Worm (Caenorhabditis elegans) whole organism, young adult: ENCODE results near the gene K02D10.3.

Experiments used
- C17E4.6 ChIP-seq: fragments of 200-800 bp; sonication (Bioruptor generic); IDR thresholded peaks from 2 replicates; pipeline ENCODE4 v1.3.6; 2022; ENCODE audit warnings: missing genetic modification reagents, missing genetic modification characterization, missing compliant biosample characterization
- D2030.7 ChIP-seq: fragments of 200-800 bp; sonication (Bioruptor generic); IDR thresholded peaks from 2 replicates; pipeline ENCODE4 v1.3.6; 2022; ENCODE audit warnings: missing genetic modification reagents, missing genetic modification characterization, missing compliant biosample characterization
- Y95B8A.8 ChIP-seq: fragments of 200-800 bp; sonication (Bioruptor generic); IDR thresholded peaks from 2 replicates; pipeline ENCODE4 v1.3.6; 2022; ENCODE audit warnings: missing genetic modification reagents, missing genetic modification characterization, missing compliant biosample characterization
- ZK185.1 ChIP-seq: sonication (generic microtip); optimal IDR thresholded peaks from 2 replicates; lab custom pipeline; 2016; ENCODE audit warnings: mild to moderate bottlenecking, missing genetic modification characterization, missing compliant biosample characterization; ENCODE audit not compliant: poor library complexity, severe bottlenecking
- akir-1 ChIP-seq: fragments of 200-800 bp; sonication (Bioruptor generic); optimal IDR thresholded peaks from 2 replicates; lab custom pipeline; 2018; ENCODE audit warnings: mild to moderate bottlenecking, missing genetic modification characterization, moderate library complexity, missing compliant biosample characterization
- ama-1 ChIP-seq, 3 experiments: fragments of 150-350 bp in 1 of 3; sonication (generic microtip) in 2 of 3; optimal IDR thresholded peaks; 2 replicates each; lab custom pipeline; 2014 to 2018; ENCODE audit warnings: missing biosample characterization in 2 of 3, missing genetic modification characterization in 2 of 3, missing genetic modification reagents in 2 of 3
- atf-7 ChIP-seq: sonication (generic microtip); optimal IDR thresholded peaks from 2 replicates; lab custom pipeline; 2017; ENCODE audit warnings: mild to moderate bottlenecking, missing genetic modification characterization, missing compliant biosample characterization
- attf-6 ChIP-seq: fragments of 200-800 bp; sonication (Bioruptor generic); IDR thresholded peaks from 2 replicates; pipeline ENCODE4 v1.3.6; 2022; ENCODE audit warnings: missing genetic modification reagents, missing genetic modification characterization, missing compliant biosample characterization
- bed-2 ChIP-seq: fragments of 200-800 bp; sonication (Bioruptor generic); IDR thresholded peaks from 2 replicates; pipeline ENCODE4 v1.3.6; 2022; ENCODE audit warnings: missing genetic modification reagents, missing genetic modification characterization, missing compliant biosample characterization
- cebp-1 ChIP-seq, 2 experiments: fragments of 200-800 bp in 1 of 2; sonication (Bioruptor generic) in 1 of 2; sonication (generic microtip) in 1 of 2; IDR thresholded peaks in 1 of 2; optimal IDR thresholded peaks in 1 of 2; 2 replicates each; pipeline versions ENCODE4 v1.3.6 to Lab custom; 2017 to 2022; ENCODE audit warnings: missing compliant biosample characterization in 2 of 2, missing genetic modification characterization in 2 of 2, mild to moderate bottlenecking in 1 of 2, missing genetic modification reagents in 1 of 2, moderate library complexity in 1 of 2
- ceh-100 ChIP-seq: fragments of 200-800 bp; sonication (Bioruptor generic); IDR thresholded peaks from 2 replicates; pipeline ENCODE4 v1.3.6; 2022; ENCODE audit warnings: missing genetic modification reagents, missing genetic modification characterization, missing compliant biosample characterization
- ceh-27 ChIP-seq: fragments of 200-800 bp; sonication (Bioruptor generic); optimal IDR thresholded peaks from 2 replicates; lab custom pipeline; 2018; ENCODE audit warnings: mild to moderate bottlenecking, missing genetic modification characterization, moderate library complexity, missing compliant biosample characterization
- dox-1 ChIP-seq: fragments of 200-800 bp; sonication (Bioruptor generic); IDR thresholded peaks from 2 replicates; pipeline ENCODE4 v1.3.6; 2022; ENCODE audit warnings: missing genetic modification reagents, missing genetic modification characterization, missing compliant biosample characterization
- dpl-1 ChIP-seq: fragments of 150-350 bp; optimal IDR thresholded peaks from 2 replicates; lab custom pipeline; 2014; ENCODE audit warnings: missing biosample characterization, missing genetic modification reagents, missing genetic modification characterization
- egl-18 ChIP-seq: fragments of 200-800 bp; sonication (Bioruptor generic); IDR thresholded peaks from 2 replicates; pipeline ENCODE4 v1.3.6; 2022; ENCODE audit warnings: missing genetic modification reagents, missing genetic modification characterization, missing compliant biosample characterization
- egl-44 ChIP-seq: fragments of 200-800 bp; sonication (Bioruptor generic); IDR thresholded peaks from 2 replicates; pipeline ENCODE4 v1.3.6; 2022; ENCODE audit warnings: missing genetic modification reagents, missing genetic modification characterization, missing compliant biosample characterization
- fkh-3 ChIP-seq: sonication (generic microtip); optimal IDR thresholded peaks from 2 replicates; lab custom pipeline; 2016; ENCODE audit warnings: mild to moderate bottlenecking, missing genetic modification characterization, missing compliant biosample characterization
- gei-17 ChIP-seq: fragments of 200-800 bp; sonication (Bioruptor generic); optimal IDR thresholded peaks from 2 replicates; lab custom pipeline; 2018; ENCODE audit warnings: mild to moderate bottlenecking, missing genetic modification characterization, missing compliant biosample characterization
- him-1 ChIP-seq: sonication (generic microtip); optimal IDR thresholded peaks from 2 replicates; lab custom pipeline; 2016; ENCODE audit warnings: missing genotype, missing genetic modification reagents, missing genetic modification characterization, missing compliant biosample characterization
- hlh-12 ChIP-seq: sonication (generic microtip); optimal IDR thresholded peaks from 2 replicates; lab custom pipeline; 2016; ENCODE audit warnings: missing genetic modification characterization, missing compliant biosample characterization
- hmg-20 ChIP-seq: fragments of 200-800 bp; sonication (Bioruptor generic); IDR thresholded peaks from 2 replicates; pipeline ENCODE4 v1.3.6; 2022; ENCODE audit warnings: missing genetic modification reagents, missing genetic modification characterization, missing compliant biosample characterization
- let-607 ChIP-seq, 2 experiments: fragments of 200-800 bp in 1 of 2; sonication (Bioruptor generic) in 1 of 2; sonication (generic microtip) in 1 of 2; optimal IDR thresholded peaks; 2 replicates each; lab custom pipeline; 2016 to 2018; ENCODE audit warnings: mild to moderate bottlenecking in 2 of 2, missing compliant biosample characterization in 2 of 2, missing genetic modification characterization in 2 of 2, moderate library complexity in 2 of 2, missing genotype in 1 of 2
- lin-26 ChIP-seq: fragments of 200-800 bp; sonication (Bioruptor generic); IDR thresholded peaks from 2 replicates; pipeline ENCODE4 v1.3.6; 2022; ENCODE audit warnings: missing genetic modification reagents, missing genetic modification characterization, missing compliant biosample characterization
- lir-1 ChIP-seq: fragments of 200-800 bp; sonication (Bioruptor generic); conservative IDR thresholded peaks from 2 replicates; pipeline ENCODE4 v1.3.6; 2022; ENCODE audit warnings: missing genetic modification reagents, missing genetic modification characterization, missing compliant biosample characterization
- lsl-1 ChIP-seq: fragments of 200-800 bp; sonication (Bioruptor generic); optimal IDR thresholded peaks from 2 replicates; lab custom pipeline; 2018; ENCODE audit warnings: mild to moderate bottlenecking, missing genetic modification characterization, moderate library complexity, missing compliant biosample characterization
- madf-10 ChIP-seq: sonication (generic microtip); optimal IDR thresholded peaks from 2 replicates; lab custom pipeline; 2016; ENCODE audit warnings: mild to moderate bottlenecking, missing genetic modification characterization, missing compliant biosample characterization
- mcd-1 ChIP-seq: fragments of 200-800 bp; sonication (Bioruptor generic); IDR thresholded peaks from 2 replicates; pipeline ENCODE4 v1.3.6; 2022; ENCODE audit warnings: missing genetic modification reagents, missing genetic modification characterization, missing compliant biosample characterization
- mxl-1 ChIP-seq: sonication (generic microtip); optimal IDR thresholded peaks from 2 replicates; lab custom pipeline; 2016; ENCODE audit warnings: missing genetic modification characterization, missing compliant biosample characterization
- nfya-1 ChIP-seq: sonication (generic microtip); optimal IDR thresholded peaks from 2 replicates; lab custom pipeline; 2017; ENCODE audit warnings: antibody characterized with exemption, missing compliant biosample characterization, missing genetic modification characterization, borderline replicate concordance; ENCODE audit not compliant: insufficient read depth
- nhr-179 ChIP-seq: sonication (generic microtip); optimal IDR thresholded peaks from 2 replicates; lab custom pipeline; 2016; ENCODE audit warnings: mild to moderate bottlenecking, missing genetic modification characterization, missing compliant biosample characterization
- nhr-80 ChIP-seq: sonication (generic microtip); optimal IDR thresholded peaks from 2 replicates; lab custom pipeline; 2016; ENCODE audit warnings: missing genetic modification characterization, missing compliant biosample characterization
- nhr-90 ChIP-seq: sonication (generic microtip); optimal IDR thresholded peaks from 2 replicates; lab custom pipeline; 2016; ENCODE audit warnings: missing genotype, mild to moderate bottlenecking, missing genetic modification characterization, missing compliant biosample characterization
- repo-1 ChIP-seq: sonication (generic microtip); optimal IDR thresholded peaks from 2 replicates; lab custom pipeline; 2017; ENCODE audit warnings: mild to moderate bottlenecking, missing genetic modification characterization, missing compliant biosample characterization
- sdz-38 ChIP-seq: sonication (generic microtip); optimal IDR thresholded peaks from 2 replicates; lab custom pipeline; 2016; ENCODE audit warnings: missing genotype, missing genetic modification characterization, missing compliant biosample characterization
- snpc-1.1 ChIP-seq: sonication (generic microtip); optimal IDR thresholded peaks from 2 replicates; lab custom pipeline; 2017; ENCODE audit warnings: missing genetic modification characterization, mild to moderate bottlenecking, missing compliant biosample characterization, antibody characterized with exemption, moderate library complexity, missing genotype, missing genetic modification reagents; ENCODE audit not compliant: insufficient read depth
- snpc-1.3 ChIP-seq: sonication (generic microtip); optimal IDR thresholded peaks from 2 replicates; lab custom pipeline; 2017; ENCODE audit warnings: missing genetic modification characterization, mild to moderate bottlenecking, missing compliant biosample characterization, antibody characterized with exemption, moderate library complexity, missing genotype, missing genetic modification reagents; ENCODE audit not compliant: insufficient read depth
- sptf-2 ChIP-seq: fragments of 200-800 bp; sonication (Bioruptor generic); optimal IDR thresholded peaks from 2 replicates; lab custom pipeline; 2018; ENCODE audit warnings: mild to moderate bottlenecking, missing genetic modification characterization, missing compliant biosample characterization
- tbp1 ChIP-seq: fragments of 200-800 bp; sonication (Bioruptor generic); optimal IDR thresholded peaks from 2 replicates; lab custom pipeline; 2018; ENCODE audit warnings: mild to moderate bottlenecking, missing genetic modification characterization, missing compliant biosample characterization
- tbx-9 ChIP-seq: sonication (generic microtip); optimal IDR thresholded peaks from 2 replicates; lab custom pipeline; 2016; ENCODE audit warnings: borderline replicate concordance, missing genetic modification characterization, inconsistent platforms, missing compliant biosample characterization
- tlf-1 ChIP-seq: fragments of 200-800 bp; sonication (Bioruptor generic); optimal IDR thresholded peaks from 2 replicates; lab custom pipeline; 2018; ENCODE audit warnings: mild to moderate bottlenecking, missing genetic modification characterization, missing compliant biosample characterization
- unc-130 ChIP-seq: sonication (generic microtip); optimal IDR thresholded peaks from 2 replicates; lab custom pipeline; 2016; ENCODE audit warnings: missing genetic modification reagents, missing genetic modification characterization, missing compliant biosample characterization
- unc-62 ChIP-seq: fragments of 150-350 bp; optimal IDR thresholded peaks from 2 replicates; lab custom pipeline; 2014; ENCODE audit warnings: missing biosample characterization, missing genetic modification reagents, missing genetic modification characterization
- xnd-1 ChIP-seq: sonication (generic microtip); optimal IDR thresholded peaks from 2 replicates; lab custom pipeline; 2016; ENCODE audit warnings: missing genotype, missing genetic modification reagents, missing genetic modification characterization, missing compliant biosample characterization
- zfh-2 ChIP-seq: fragments of 200-800 bp; sonication (Bioruptor generic); conservative IDR thresholded peaks from 2 replicates; pipeline ENCODE4 v1.3.6; 2022; ENCODE audit warnings: missing genetic modification reagents, missing genetic modification characterization, missing compliant biosample characterization
- ztf-28 ChIP-seq: fragments of 200-800 bp; sonication (Bioruptor generic); IDR thresholded peaks from 2 replicates; pipeline ENCODE4 v1.3.6; 2022; ENCODE audit warnings: missing genetic modification reagents, missing genetic modification characterization, missing compliant biosample characterization
- ztf-3 ChIP-seq: fragments of 200-800 bp; sonication (Bioruptor generic); optimal IDR thresholded peaks from 2 replicates; lab custom pipeline; 2018; ENCODE audit warnings: mild to moderate bottlenecking, missing genetic modification characterization, missing compliant biosample characterization
- ztf-6 ChIP-seq: fragments of 200-800 bp; sonication (Bioruptor generic); IDR thresholded peaks from 2 replicates; pipeline ENCODE4 v1.3.6; 2022; ENCODE audit warnings: missing genetic modification reagents, missing genetic modification characterization, missing compliant biosample characterization

Gene K02D10.3

ce11 chrIII:8734327-8734885 is 37.3 kb downstream of the K02D10.3 start (continued):
- no peak for TF ChIP-seq zfh-2 (GFP tag; lab: Robert Waterston, UW)
- TF ChIP-seq C17E4.6 (GFP tag; lab: Robert Waterston, UW), result no peak
- no peak for TF ChIP-seq snpc-1.3 (tag; lab: Kevin White, UChicago)
- no peak for TF ChIP-seq ceh-100
- TF ChIP-seq lsl-1, result no peak
- no peak for TF ChIP-seq xnd-1 (tag; lab: Kevin White, UChicago)
- no peak for TF ChIP-seq egl-44 (GFP tag; lab: Robert Waterston, UW)
- TF ChIP-seq dox-1 (GFP tag; lab: Robert Waterston, UW), result peak; percentile 47; the same call in 1 of the 2 replicates
- no peak for TF ChIP-seq ama-1 (optimal IDR thresholded peaks at IDR 0.05; lab: Kevin White, UChicago)
- no peak for TF ChIP-seq ama-1 (GFP tag; optimal IDR thresholded peaks at IDR 0.05; lab: Kevin White, UChicago)
- TF ChIP-seq D2030.7 (GFP tag; lab: Robert Waterston, UW), result no peak
- TF ChIP-seq hlh-12 (tag; lab: Kevin White, UChicago), result no peak
- no peak for TF ChIP-seq egl-18 (GFP tag; lab: Robert Waterston, UW)
- no peak for TF ChIP-seq dpl-1 (GFP tag; lab: Kevin White, UChicago)
- no peak for TF ChIP-seq tlf-1
- no peak for TF ChIP-seq tbp1 (GFP tag; lab: Kevin White, UChicago)
- peak; percentile 66 for TF ChIP-seq nhr-80 (tag; lab: Kevin White, UChicago)
- TF ChIP-seq akir-1 (GFP tag; lab: Kevin White, UChicago), result no peak
- TF ChIP-seq gei-17, result no peak
- TF ChIP-seq attf-6 (GFP tag; lab: Robert Waterston, UW), result no peak
- no peak for TF ChIP-seq atf-7
- TF ChIP-seq sdz-38, result no peak
- no peak for TF ChIP-seq nhr-90 (tag; lab: Kevin White, UChicago)
- no peak for TF ChIP-seq tbx-9 (tag; lab: Kevin White, UChicago)
- TF ChIP-seq hmg-20 (GFP tag; lab: Robert Waterston, UW), result no peak
- no peak for TF ChIP-seq let-607 (tag; optimal IDR thresholded peaks at IDR 0.05; lab: Kevin White, UChicago)
- no peak for TF ChIP-seq cebp-1 (GFP tag; IDR thresholded peaks at IDR 0.05; lab: Robert Waterston, UW)
- TF ChIP-seq cebp-1 (tag; optimal IDR thresholded peaks at IDR 0.05; lab: Kevin White, UChicago), result peak; percentile 55
- no peak for TF ChIP-seq mxl-1 (tag; lab: Kevin White, UChicago)
- no peak for TF ChIP-seq snpc-1.1
- no peak for TF ChIP-seq repo-1 (tag; lab: Kevin White, UChicago)
- TF ChIP-seq mcd-1 (GFP tag; lab: Robert Waterston, UW), result no peak
- no peak for TF ChIP-seq ztf-3
- TF ChIP-seq ztf-6, result no peak
- no peak for TF ChIP-seq unc-130
- no peak for TF ChIP-seq ztf-28 (GFP tag; lab: Robert Waterston, UW)
- TF ChIP-seq him-1, result no peak
- TF ChIP-seq nhr-179 (tag; lab: Kevin White, UChicago), result no peak
- no peak for TF ChIP-seq lin-26 (GFP tag; lab: Robert Waterston, UW)
- no peak for TF ChIP-seq nfya-1 (tag; lab: Kevin White, UChicago)
- TF ChIP-seq ceh-27 (GFP tag; lab: Kevin White, UChicago), result no peak
- peak; percentile 69 for TF ChIP-seq unc-62 (GFP tag; lab: Kevin White, UChicago)
- no peak for TF ChIP-seq sptf-2 (GFP tag; lab: Kevin White, UChicago)
- no peak for TF ChIP-seq ZK185.1 (tag; lab: Kevin White, UChicago)
- TF ChIP-seq madf-10 (tag; lab: Kevin White, UChicago), result no peak
- no peak for TF ChIP-seq bed-2 (GFP tag; lab: Robert Waterston, UW)
- no peak for TF ChIP-seq lir-1 (GFP tag; lab: Robert Waterston, UW)
- TF ChIP-seq fkh-3 (tag; lab: Kevin White, UChicago), result no peak
- TF ChIP-seq Y95B8A.8 (GFP tag; lab: Robert Waterston, UW), result no peak
